Worm (Caenorhabditis elegans): ENCODE data around the gene K07G6.1.

The K07G6.1 gene

DNA sequence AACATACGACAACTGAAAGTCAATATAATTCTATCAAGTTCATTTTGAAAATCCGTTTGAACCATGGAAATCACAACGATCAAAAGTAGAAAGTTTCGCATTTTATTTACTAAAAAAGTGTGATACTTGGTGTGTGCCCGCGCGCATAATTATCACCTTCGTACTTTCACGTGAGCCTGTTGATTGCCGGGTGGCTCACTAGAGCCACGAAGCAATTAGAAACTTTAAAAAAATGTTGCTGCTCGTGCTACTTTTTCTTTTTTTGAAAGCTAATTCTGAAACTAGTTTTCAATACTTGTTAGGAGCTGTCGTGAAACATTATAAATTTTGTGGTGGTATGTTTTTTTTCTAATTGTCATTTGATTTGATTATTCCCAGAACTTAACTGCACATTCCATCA is 2.5 kb upstream of the K07G6.1 start, which contains the start of the genes irld-9 and irld-33:
Gene irld-9, minus strand, starts transcription at position 101 of the 400 bp plus-strand sequence.
Gene irld-33, plus strand, starts transcription at position 209 of the 400 bp plus-strand sequence.
- no peak for TF ChIP-seq ceh-82 (tag; optimal IDR thresholded peaks at IDR 0.05)
- peak; percentile 68 for TF ChIP-seq aha-1 (tag)

- TF ChIP-seq pqm-1 (tag; optimal IDR thresholded peaks at IDR 0.05) (no peak), dpl-1 (GFP tag; optimal IDR thresholded peaks at IDR 0.05) (no peak), mdt-29 (GFP tag; IDR thresholded peaks at IDR 0.05) (no peak), ztf-7 (tag; optimal IDR thresholded peaks at IDR 0.05) (no peak), cey-2 (tag; optimal IDR thresholded peaks at IDR 0.05; ENCODE audit: borderline replicate concordance, insufficient read depth) (no peak), nhr-10 (tag; optimal IDR thresholded peaks at IDR 0.05) (no peak), nhr-48 (tag; optimal IDR thresholded peaks at IDR 0.05) (no peak), pha-4 (GFP tag; IDR thresholded peaks at IDR 0.05) (no peak), pha-4 (tag; optimal IDR thresholded peaks at IDR 0.05) (no peak), nhr-42 (GFP tag; IDR thresholded peaks at IDR 0.05) (no peak), T26A8.4 (GFP tag; IDR thresholded peaks at IDR 0.05) (no peak), nhr-11 (tag; optimal IDR thresholded peaks at IDR 0.05) (no peak), sdz-12 (GFP tag; optimal IDR thresholded peaks at IDR 0.05) (no peak), F10B5.3 (tag; optimal IDR thresholded peaks at IDR 0.05) (no peak), Y75B8A.6 (GFP tag; IDR thresholded peaks at IDR 0.05) (no peak), spr-1 (tag; optimal IDR thresholded peaks at IDR 0.05) (no peak), zip-2 (tag; optimal IDR thresholded peaks at IDR 0.05) (no peak), dmd-6 (GFP tag; IDR thresholded peaks at IDR 0.05) (no peak), hmg-1.1 (GFP tag; IDR thresholded peaks at IDR 0.05) (no peak), lim-7 (GFP tag; IDR thresholded peaks at IDR 0.05) (no peak), mep-1 (tag; optimal IDR thresholded peaks at IDR 0.05) (no peak)
These were observed 1.2 kb downstream of the K07G6.1 start, which contains the start of gene F36H5.12 for ce11 chrII:1742535-1742934. Gene F36H5.12, plus strand, starts transcription at chrII:1742835.

ce11 chrII:1744183-1744582 is 2.8 kb downstream of the K07G6.1 start, which contains the start of gene clec-19:
Gene clec-19, plus strand, starts transcription at chrII:1744483.
- TF ChIP-seq saeg-2 (GFP tag; IDR thresholded peaks at IDR 0.05) = no peak

ce11 chrII:1750413-1750812 is 9.1 kb downstream of the K07G6.1 start, which contains the start of the genes F36H5.13 and F36H5.8:
Gene F36H5.13, minus strand, starts transcription at chrII:1750513.
Gene F36H5.8, minus strand, starts transcription at chrII:1750686.
- TF ChIP-seq nhr-25 (tag; optimal IDR thresholded peaks at IDR 0.05; ENCODE audit: borderline replicate concordance, insufficient read depth) = no peak
- no peak for TF ChIP-seq ctbp-1 (GFP tag; IDR thresholded peaks at IDR 0.05)
- no peak for TF ChIP-seq snpc-4 (tag; optimal IDR thresholded peaks at IDR 0.05)
- no peak for TF ChIP-seq F26F4.8 (GFP tag; conservative IDR thresholded peaks at IDR 0.05)
- TF ChIP-seq egl-27 (tag; optimal IDR thresholded peaks at IDR 0.05) = no peak
- TF ChIP-seq lin-1 (GFP tag; IDR thresholded peaks at IDR 0.05) = no peak
- TF ChIP-seq aha-1 (tag) = peak; percentile 9
- TF ChIP-seq hlh-11 (tag; optimal IDR thresholded peaks at IDR 0.05) = no peak

- TF ChIP-seq nhr-6 (tag; optimal IDR thresholded peaks at IDR 0.05) (no peak), nhr-77 (tag; optimal IDR thresholded peaks at IDR 0.05) (no peak), madf-9 (GFP tag; conservative IDR thresholded peaks at IDR 0.05) (no peak), spr-3 (GFP tag; optimal IDR thresholded peaks at IDR 0.05) (no peak), lin-15B (tag; optimal IDR thresholded peaks at IDR 0.05) (no peak), snpc-1.2 (GFP tag; IDR thresholded peaks at IDR 0.05) (no peak), nhr-10 (tag; optimal IDR thresholded peaks at IDR 0.05) (no peak), dmd-9 (GFP tag; IDR thresholded peaks at IDR 0.05) (no peak), ceh-62 (tag; optimal IDR thresholded peaks at IDR 0.05) (no peak), Y105C5A.15 (GFP tag; IDR thresholded peaks at IDR 0.05) (no peak), ztf-7 (tag; optimal IDR thresholded peaks at IDR 0.05) (no peak), tra-1 (GFP tag; IDR thresholded peaks at IDR 0.05) (no peak)
These were observed 11.6 kb downstream of the K07G6.1 start, which contains the start of gene F36H5.9 for ce11 chrII:1752990-1753389. Gene F36H5.9, minus strand, starts transcription at chrII:1753090.

All from whole organism, L4 larva.